Fruit fly (Drosophila melanogaster): ENCODE measurements around the gene CG15027.

DNA sequence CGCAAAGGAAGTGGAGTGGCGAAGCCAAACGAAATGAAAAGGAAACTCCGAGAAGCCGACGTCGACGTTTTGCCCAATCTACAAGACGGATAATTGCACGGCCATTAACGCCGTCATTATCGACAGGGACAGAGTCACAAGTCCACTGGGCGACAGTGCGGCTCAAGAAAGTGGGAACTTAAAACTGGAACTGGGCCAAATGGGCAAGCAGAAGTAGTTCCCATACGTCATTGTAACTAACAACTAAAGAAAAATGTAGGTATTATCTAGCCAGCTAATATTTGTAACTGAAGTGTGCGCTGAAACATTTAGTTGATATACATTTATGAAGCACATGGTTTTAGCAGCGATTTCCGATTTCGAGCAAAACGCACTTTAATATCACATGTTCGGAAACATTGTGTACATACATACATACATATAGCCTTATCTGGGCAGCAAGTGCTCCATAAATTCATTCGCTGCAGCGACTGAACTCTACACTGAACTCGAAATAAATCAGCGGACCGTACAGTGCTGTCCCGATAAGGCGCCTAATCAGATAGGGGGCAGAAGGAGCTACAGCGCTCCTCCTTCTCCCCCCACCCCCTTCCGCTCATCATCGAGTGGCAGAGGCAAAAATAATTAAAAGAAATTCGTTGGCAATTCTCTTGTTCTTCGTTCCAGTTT, 14.7 kb downstream of the CG15027 start:
- peak; percentile 23 for TF ChIP-seq gl (tag; optimal IDR thresholded peaks at IDR 0.05)
- TF ChIP-seq CG8301 (tag; optimal IDR thresholded peaks at IDR 0.05) = peak; percentile 25
- peak; percentile 29 for TF ChIP-seq CG15710 (tag; optimal IDR thresholded peaks at IDR 0.05)
- TF ChIP-seq rn (GFP tag; IDR thresholded peaks at IDR 0.05) = no peak
- no peak for TF ChIP-seq CG32121 (GFP tag; IDR thresholded peaks at IDR 0.05)
- peak; percentile 37; the same call in 1 of the 2 replicates for TF ChIP-seq Ets98B (GFP tag; IDR thresholded peaks at IDR 0.05)
- TF ChIP-seq CG12605 (GFP tag; IDR thresholded peaks at IDR 0.05) = no peak
- no peak for TF ChIP-seq CG4496 (GFP tag; IDR thresholded peaks at IDR 0.05)
- TF ChIP-seq Pif1B (GFP tag; optimal IDR thresholded peaks at IDR 0.05) = no peak
- TF ChIP-seq CG10348 (GFP tag; IDR thresholded peaks at IDR 0.05) = no peak
- peak; percentile 62 for TF ChIP-seq EcR (GFP tag; optimal IDR thresholded peaks at IDR 0.05)
